Fruit fly (Drosophila melanogaster) whole organism, pupa: Measurements from ENCODE around the gene CHOp24.

Experiments
- CG13204 ChIP-seq: fragments of 200-800 bp; sonication (Bioruptor generic); optimal IDR thresholded peaks from 2 replicates; lab custom pipeline; 2018; ENCODE audit warnings: missing biosample characterization, mild to moderate bottlenecking, missing genetic modification characterization, moderate library complexity
- CG8301 ChIP-seq: fragments of 200-800 bp; sonication (Bioruptor generic); optimal IDR thresholded peaks from 2 replicates; lab custom pipeline; 2018; ENCODE audit warnings: missing biosample characterization, mild to moderate bottlenecking, missing genetic modification characterization
- Snoo ChIP-seq: fragments of 200-800 bp; sonication (Bioruptor generic); optimal IDR thresholded peaks from 3 replicates; lab custom pipeline; 2017; ENCODE audit warnings: missing biosample characterization, mild to moderate bottlenecking, missing genetic modification characterization, inconsistent platforms
- fd96Ca ChIP-seq: fragments of 200-800 bp; sonication (Bioruptor generic); IDR thresholded peaks from 3 replicates; pipeline ENCODE4 v1.3.6; 2022; ENCODE audit warnings: missing biosample characterization, missing genetic modification characterization

DNA sequence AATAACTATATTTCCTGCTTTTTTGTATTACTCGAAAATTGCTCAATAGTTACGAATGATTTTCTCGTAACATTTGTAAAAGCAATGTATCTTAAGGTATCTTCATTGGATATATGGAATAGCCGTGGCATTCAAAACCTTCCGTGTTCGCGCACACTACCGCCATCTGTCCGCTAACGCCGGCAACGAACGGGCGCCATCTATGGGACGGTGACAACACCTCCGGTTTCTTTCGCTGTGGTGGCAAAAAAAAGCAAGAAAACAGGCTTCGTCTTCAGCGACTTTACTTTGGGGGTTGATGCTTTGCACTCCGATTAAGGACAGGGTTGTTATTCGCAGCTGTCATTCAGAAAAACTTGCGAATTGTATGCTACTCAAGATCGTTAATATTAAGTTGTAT is 33.6 kb upstream of the CHOp24 start:
- TF ChIP-seq CG8301 (tag; lab: Kevin White, UChicago) (no peak), CG13204 (GFP tag; lab: Kevin White, UChicago) (peak; percentile 10), fd96Ca (GFP tag; lab: Robert Waterston, UW) (no peak; the same call in 2 of the 3 replicates), Snoo (tag; lab: Kevin White, UChicago) (peak; percentile 50)
